Worm (Caenorhabditis elegans): ENCODE results near the gene sams-1.

DNA sequence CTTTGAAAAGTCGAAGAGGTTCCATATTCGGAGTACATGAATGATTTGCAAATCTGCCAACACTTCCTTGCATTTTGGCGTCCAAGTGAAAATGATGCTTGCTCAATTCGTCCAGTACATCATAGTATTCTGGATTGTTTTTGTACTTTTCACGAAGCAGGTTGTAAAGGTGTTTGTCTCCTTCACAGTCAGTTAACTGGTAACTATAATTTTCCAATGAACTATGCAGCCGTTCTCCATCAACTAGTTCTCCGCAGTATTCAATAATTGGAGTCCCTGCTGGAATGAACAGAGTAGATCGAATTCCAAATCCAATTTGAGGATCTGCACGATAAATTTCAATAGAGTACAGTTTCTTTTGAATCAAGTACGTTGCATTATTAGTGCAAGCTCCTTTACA lies 5.6 kb downstream of the sams-1 start:
- TF ChIP-seq sdc-2 (tag; optimal IDR thresholded peaks at IDR 0.05) (no peak), nhr-232 (tag; optimal IDR thresholded peaks at IDR 0.05) (no peak), ama-1 (optimal IDR thresholded peaks at IDR 0.05) (no peak), fax-1 (tag; optimal IDR thresholded peaks at IDR 0.05) (no peak), dve-1 (tag; optimal IDR thresholded peaks at IDR 0.05) (no peak), unc-55 (GFP tag; optimal IDR thresholded peaks at IDR 0.05) (no peak)

All from whole organism, late embryonic.